Worm (Caenorhabditis elegans): ENCODE data around the gene acr-12.
A peak's percentile ranks its signal among the peaks of the same experiment; 100 is the strongest.

acr-12 gene

DNA sequence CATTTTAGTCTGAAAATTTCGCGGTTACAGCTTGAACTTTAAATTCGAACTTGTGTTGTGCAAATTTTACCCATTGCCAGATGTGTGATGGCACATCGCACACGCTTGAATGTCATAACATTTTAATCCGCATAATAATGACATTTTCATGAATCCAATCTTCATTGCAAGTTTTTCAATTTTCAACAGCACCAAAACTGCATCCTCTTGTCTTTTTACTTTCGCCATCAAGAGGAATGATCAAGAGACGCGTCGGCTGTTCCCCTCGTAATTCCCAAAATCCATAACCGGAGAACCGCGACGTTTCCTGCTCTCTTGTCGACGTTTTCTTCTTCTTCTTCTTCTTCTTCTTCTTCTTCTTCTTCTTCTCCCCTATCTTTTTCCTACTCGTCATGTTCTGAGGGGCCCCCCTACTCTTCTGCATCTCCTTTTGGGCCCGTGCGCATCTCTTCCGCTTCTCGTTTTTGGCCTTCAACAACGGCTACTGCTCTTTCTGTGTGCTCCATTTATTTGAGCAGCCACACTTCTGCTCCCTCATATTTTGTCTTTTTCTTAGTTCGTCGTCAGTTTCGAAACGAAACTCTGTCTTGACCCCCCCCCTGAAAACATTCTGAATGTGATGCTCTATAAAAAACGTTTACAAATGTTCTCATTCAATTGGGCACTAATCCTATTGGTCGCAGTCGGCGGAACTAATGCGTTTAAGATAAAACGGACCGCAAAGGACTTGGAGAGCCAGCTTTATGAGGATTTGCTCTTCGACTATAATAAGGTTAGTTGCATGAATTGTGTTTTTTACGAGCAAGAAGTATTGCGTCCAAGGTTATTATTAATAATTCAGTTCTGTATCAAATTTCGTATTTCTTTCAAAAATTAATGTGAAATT, at the start of gene acr-12:
Gene acr-12, plus strand, starts transcription at position 430 of the 886 bp plus-strand sequence.
- TF ChIP-seq ces-1 (GFP tag; optimal IDR thresholded peaks at IDR 0.05) (peak; percentile 74), egl-43 (GFP tag; IDR thresholded peaks at IDR 0.05) (0 out of 2 replicates have a peak, but pooled peaks have one; percentile 38), set-16 (GFP tag; IDR thresholded peaks at IDR 0.05) (peak; percentile 57), tag-97 (GFP tag; IDR thresholded peaks at IDR 0.05) (no peak), dmd-8 (GFP tag; IDR thresholded peaks at IDR 0.05) (no peak), jun-1 (tag; optimal IDR thresholded peaks at IDR 0.05) (no peak), aha-1 (tag) (peak; percentile 76), fkh-10 (GFP tag; optimal IDR thresholded peaks at IDR 0.05) (peak; percentile 19), unc-62 (GFP tag; optimal IDR thresholded peaks at IDR 0.05 in 1 of 2) (peak in 1 of 2 experiments; percentile 93), unc-62 (tag; optimal IDR thresholded peaks at IDR 0.05) (no peak)

DNA sequence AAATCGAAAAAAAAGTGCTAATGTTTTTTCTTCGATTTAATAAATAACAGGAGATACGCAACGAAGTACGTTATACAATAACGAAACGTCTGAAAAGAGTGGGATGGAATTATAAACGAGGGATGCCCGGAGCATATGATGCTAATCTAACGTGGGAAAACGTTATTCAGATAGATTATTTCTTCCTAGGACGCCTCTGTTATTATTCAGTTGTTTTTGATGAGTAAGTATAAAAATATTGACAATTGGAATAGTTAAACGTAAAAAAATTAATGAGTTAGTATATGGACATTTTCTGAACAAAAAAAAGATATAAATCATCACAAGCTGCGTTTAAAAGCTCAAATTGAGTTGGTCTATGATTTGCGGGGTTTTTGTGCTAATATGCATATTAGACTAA, 47.8 kb upstream of the acr-12 start, which contains the start of gene srd-51:
Gene srd-51, minus strand, starts transcription at position 101 of the 400 bp plus-strand sequence.
- TF ChIP-seq egl-43 (GFP tag; IDR thresholded peaks at IDR 0.05) (no peak), nhr-6 (tag; optimal IDR thresholded peaks at IDR 0.05) (no peak), nhr-111 (GFP tag; optimal IDR thresholded peaks at IDR 0.05) (no peak), nhr-25 (tag; optimal IDR thresholded peaks at IDR 0.05; ENCODE audit: borderline replicate concordance, insufficient read depth) (no peak), arid-1 (GFP tag; conservative IDR thresholded peaks at IDR 0.05) (no peak), rbr-2 (tag; optimal IDR thresholded peaks at IDR 0.05) (no peak), nhr-102 (tag; optimal IDR thresholded peaks at IDR 0.05) (no peak), ZK337.2 (GFP tag; IDR thresholded peaks at IDR 0.05) (no peak), ceh-20 (GFP tag; IDR thresholded peaks at IDR 0.05) (no peak), snpc-4 (tag; optimal IDR thresholded peaks at IDR 0.05) (no peak), unc-130 (GFP tag; optimal IDR thresholded peaks at IDR 0.05) (no peak), madf-5 (GFP tag; IDR thresholded peaks at IDR 0.05) (no peak), nhr-42 (GFP tag; IDR thresholded peaks at IDR 0.05) (no peak), madf-9 (GFP tag; conservative IDR thresholded peaks at IDR 0.05) (no peak), fos-1 (tag; optimal IDR thresholded peaks at IDR 0.05) (no peak), daf-16 (GFP tag; optimal IDR thresholded peaks at IDR 0.05) (no peak), daf-16 (tag; optimal IDR thresholded peaks at IDR 0.05) (no peak), ceh-82 (tag; optimal IDR thresholded peaks at IDR 0.05) (no peak), ceh-44 (GFP tag; IDR thresholded peaks at IDR 0.05) (no peak), zip-11 (GFP tag; IDR thresholded peaks at IDR 0.05) (no peak), hlh-30 (tag; optimal IDR thresholded peaks at IDR 0.05; ENCODE audit: insufficient read depth) (no peak)

DNA sequence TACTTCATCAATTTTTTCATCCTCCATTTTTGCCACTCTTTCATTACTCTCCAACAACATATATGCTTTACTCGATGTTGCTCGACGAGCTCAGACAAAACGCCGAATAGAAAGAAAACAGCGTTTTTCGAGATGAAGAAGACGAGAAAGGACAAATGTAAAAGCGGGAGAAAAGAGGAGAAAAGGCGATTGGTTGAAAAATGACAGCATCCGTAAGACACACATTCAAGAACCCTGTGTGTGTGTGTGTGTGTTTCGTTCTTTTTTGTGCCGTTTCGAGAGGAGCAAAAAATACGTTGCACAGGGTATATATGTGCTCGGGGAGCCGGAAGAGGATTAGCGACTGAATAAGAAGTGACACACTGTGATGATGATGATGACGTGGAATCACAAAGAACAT, 38.9 kb upstream of the acr-12 start:
- TF ChIP-seq hmg-1.1 (GFP tag; IDR thresholded peaks at IDR 0.05) (peak; percentile 46; the same call in 1 of the 2 replicates), egl-43 (GFP tag; IDR thresholded peaks at IDR 0.05) (no peak), ctbp-1 (GFP tag; IDR thresholded peaks at IDR 0.05) (0 out of 2 replicates have a peak, but pooled peaks have one; percentile 20), rbr-2 (tag; optimal IDR thresholded peaks at IDR 0.05) (no peak), mxl-3 (GFP tag; optimal IDR thresholded peaks at IDR 0.05) (no peak), mep-1 (tag; optimal IDR thresholded peaks at IDR 0.05) (no peak), unc-62 (GFP tag; optimal IDR thresholded peaks at IDR 0.05 in 1 of 2) (peak in 1 of 2 experiments; percentile 96), unc-62 (tag; optimal IDR thresholded peaks at IDR 0.05) (no peak)

DNA sequence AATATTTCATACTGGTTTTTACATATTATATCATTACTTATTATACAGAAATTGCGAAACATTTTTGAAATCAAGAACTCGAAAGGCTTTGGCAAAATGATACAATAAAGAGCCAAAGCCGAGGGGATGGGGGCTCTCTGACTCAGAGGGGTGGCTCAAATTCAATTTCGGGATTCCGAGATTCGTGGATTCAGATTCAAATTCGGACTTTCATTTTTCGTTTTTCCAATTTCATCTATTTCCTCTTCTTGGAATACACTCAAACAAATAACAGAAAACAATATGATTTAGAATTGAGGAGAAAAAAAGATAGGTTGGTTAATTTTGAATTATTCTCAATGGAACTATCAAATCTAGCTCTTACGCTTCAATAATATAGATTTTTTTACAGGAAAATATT, 33.6 kb upstream of the acr-12 start:
- TF ChIP-seq F26F4.8 (GFP tag; conservative IDR thresholded peaks at IDR 0.05) (no peak), rbr-2 (tag; optimal IDR thresholded peaks at IDR 0.05) (no peak), vab-7 (GFP tag; IDR thresholded peaks at IDR 0.05) (no peak), nhr-6 (tag; optimal IDR thresholded peaks at IDR 0.05) (no peak), ces-1 (GFP tag; optimal IDR thresholded peaks at IDR 0.05) (peak; percentile 76), Y48G9A.11 (GFP tag; IDR thresholded peaks at IDR 0.05) (no peak), zfp-2 (tag; optimal IDR thresholded peaks at IDR 0.05) (no peak), D1046.2 (GFP tag; IDR thresholded peaks at IDR 0.05) (no peak), nhr-28 (tag; optimal IDR thresholded peaks at IDR 0.05) (no peak), Y5F2A.4 (GFP tag; optimal IDR thresholded peaks at IDR 0.05) (no peak), ceh-82 (tag; optimal IDR thresholded peaks at IDR 0.05) (no peak), ctbp-1 (GFP tag; IDR thresholded peaks at IDR 0.05) (0 out of 2 replicates have a peak, but pooled peaks have one; percentile 25), tra-1 (GFP tag; IDR thresholded peaks at IDR 0.05) (no peak), lsy-2 (tag; optimal IDR thresholded peaks at IDR 0.05) (peak in 1 of 2 experiments; percentile 5), daf-12 (tag; optimal IDR thresholded peaks at IDR 0.05) (no peak), lin-1 (GFP tag; IDR thresholded peaks at IDR 0.05) (no peak), nhr-111 (GFP tag; optimal IDR thresholded peaks at IDR 0.05) (no peak)
